Fruit fly (Drosophila melanogaster) whole organism, embryonic: ENCODE results near the gene Ir94a.

Experiments
- Atf-2 ChIP-seq: fragments of 200-800 bp; sonication (Bioruptor generic); optimal IDR thresholded peaks from 2 replicates; lab custom pipeline; 2016; ENCODE audit warnings: missing biosample characterization, missing genetic modification characterization
- Atf6 ChIP-seq: fragments of 200-800 bp; sonication (Bioruptor generic); IDR thresholded peaks from 2 replicates; pipeline ENCODE4 v1.3.6; 2022; ENCODE audit warnings: missing biosample characterization, missing genetic modification characterization
- BEAF-32 ChIP-seq: fragments of 200-800 bp; sonication (Bioruptor generic); optimal IDR thresholded peaks from 3 replicates; lab custom pipeline; 2017; ENCODE audit warnings: missing biosample characterization, missing genetic modification characterization, mild to moderate bottlenecking, moderate library complexity, missing genetic modification reagents
- CG11695 ChIP-seq: fragments of 200-800 bp; sonication (Bioruptor generic); IDR thresholded peaks from 3 replicates; pipeline ENCODE4 v1.3.6; 2022; ENCODE audit warnings: missing biosample characterization, missing genetic modification characterization
- CG12744 ChIP-seq: fragments of 200-800 bp; sonication (Bioruptor generic); optimal IDR thresholded peaks from 2 replicates; lab custom pipeline; 2016; ENCODE audit warnings: missing biosample characterization, missing genetic modification characterization
- CG12942 ChIP-seq: fragments of 200-800 bp; sonication (Bioruptor generic); optimal IDR thresholded peaks from 3 replicates; lab custom pipeline; 2016; ENCODE audit warnings: missing biosample characterization, missing genetic modification characterization
- CG17359 ChIP-seq: fragments of 200-800 bp; sonication (Bioruptor generic); optimal IDR thresholded peaks from 3 replicates; lab custom pipeline; 2018; ENCODE audit warnings: missing biosample characterization, mild to moderate bottlenecking, missing genetic modification characterization, moderate library complexity
- CG2120 ChIP-seq: fragments of 200-800 bp; sonication (Bioruptor generic); optimal IDR thresholded peaks from 3 replicates; lab custom pipeline; 2016; ENCODE audit warnings: missing biosample characterization, missing genetic modification characterization
- CG31365 ChIP-seq: fragments of 200-800 bp; sonication (Bioruptor generic); optimal IDR thresholded peaks from 2 replicates; lab custom pipeline; 2018; ENCODE audit warnings: missing biosample characterization, mild to moderate bottlenecking, missing genetic modification characterization
- CG4360 ChIP-seq: fragments of 200-800 bp; sonication (Bioruptor generic); IDR thresholded peaks from 2 replicates; pipeline ENCODE4 v1.3.6; 2022; ENCODE audit warnings: missing biosample characterization, missing genetic modification characterization
- CG4707 ChIP-seq: fragments of 200-800 bp; sonication (Bioruptor generic); optimal IDR thresholded peaks from 2 replicates; lab custom pipeline; 2018; ENCODE audit warnings: missing biosample characterization, mild to moderate bottlenecking, missing genetic modification characterization, moderate library complexity
- CG6765 ChIP-seq: fragments of 200-800 bp; sonication (Bioruptor generic); optimal IDR thresholded peaks from 3 replicates; lab custom pipeline; 2017; ENCODE audit warnings: missing biosample characterization, mild to moderate bottlenecking, missing genetic modification characterization
- CG6854 ChIP-seq: fragments of 200-800 bp; sonication (Bioruptor generic); optimal IDR thresholded peaks from 3 replicates; lab custom pipeline; 2017; ENCODE audit warnings: missing biosample characterization, mild to moderate bottlenecking, missing genetic modification characterization
- CG8478 ChIP-seq: fragments of >200 bp; optimal IDR thresholded peaks from 2 replicates; lab custom pipeline; 2018
- Deaf1 ChIP-seq: fragments of 200-800 bp; optimal IDR thresholded peaks from 3 replicates; lab custom pipeline; 2019; ENCODE audit warnings: missing biosample characterization, mild to moderate bottlenecking, missing genetic modification characterization, moderate library complexity
- Dp ChIP-seq: fragments of 200-800 bp; sonication (Bioruptor generic); optimal IDR thresholded peaks from 2 replicates; lab custom pipeline; 2018; ENCODE audit warnings: missing biosample characterization, mild to moderate bottlenecking, missing genetic modification characterization, moderate library complexity
- GATAe ChIP-seq: fragments of 200-800 bp; sonication (Bioruptor generic); conservative IDR thresholded peaks from 2 replicates; pipeline ENCODE4 v1.3.6; 2022; ENCODE audit warnings: missing biosample characterization, missing genetic modification characterization
- H15 ChIP-seq: fragments of 200-800 bp; sonication (Bioruptor generic); IDR thresholded peaks from 3 replicates; pipeline ENCODE4 v1.3.6; 2022; ENCODE audit warnings: missing biosample characterization, missing genetic modification characterization
- H2.0 ChIP-seq: fragments of 200-800 bp; sonication (Bioruptor generic); IDR thresholded peaks from 2 replicates; pipeline ENCODE4 v1.3.6; 2022; ENCODE audit warnings: missing biosample characterization, missing genetic modification characterization
- HLH54F ChIP-seq: fragments of 200-800 bp; sonication (Bioruptor generic); optimal IDR thresholded peaks from 3 replicates; lab custom pipeline; 2016; ENCODE audit warnings: missing biosample characterization, missing genetic modification characterization
- Hr3 ChIP-seq: fragments of 200-800 bp; sonication (Bioruptor generic); optimal IDR thresholded peaks from 3 replicates; lab custom pipeline; 2016; ENCODE audit warnings: missing biosample characterization, missing genetic modification characterization
- Lpt ChIP-seq: fragments of >200 bp; optimal IDR thresholded peaks from 2 replicates; lab custom pipeline; 2018; ENCODE audit warnings: missing biosample characterization, missing genetic modification characterization
- NK7.1 ChIP-seq: fragments of 200-800 bp; sonication (Bioruptor generic); optimal IDR thresholded peaks from 3 replicates; lab custom pipeline; 2016; ENCODE audit warnings: missing biosample characterization, missing genetic modification characterization
- Rfx ChIP-seq: fragments of 200-800 bp; sonication (Bioruptor generic); IDR thresholded peaks from 2 replicates; pipeline ENCODE4 v1.3.6; 2022; ENCODE audit warnings: missing biosample characterization, missing genetic modification characterization
- Sox100B ChIP-seq: fragments of 200-800 bp; sonication (Bioruptor generic); optimal IDR thresholded peaks from 3 replicates; lab custom pipeline; 2018; ENCODE audit warnings: missing biosample characterization, mild to moderate bottlenecking, missing genetic modification characterization
- Stat92E ChIP-seq, 3 experiments: fragments of >200 bp in 2 of 3; fragments of 200-800 bp in 1 of 3; sonication (Bioruptor generic) in 1 of 3; optimal IDR thresholded peaks; 2 replicates each; lab custom pipeline; 2017 to 2019; ENCODE audit warnings: missing biosample characterization in 3 of 3, missing genetic modification characterization in 3 of 3, mild to moderate bottlenecking in 1 of 3, moderate library complexity in 1 of 3
- YL-1 ChIP-seq: fragments of 200-800 bp; sonication (Bioruptor generic); optimal IDR thresholded peaks from 3 replicates; lab custom pipeline; 2017; ENCODE audit warnings: missing biosample characterization, mild to moderate bottlenecking, missing genetic modification characterization
- danr ChIP-seq: fragments of 200-800 bp; sonication (Bioruptor generic); IDR thresholded peaks from 2 replicates; pipeline ENCODE4 v1.3.6; 2022; ENCODE audit warnings: missing biosample characterization, missing genetic modification characterization
- en ChIP-seq: fragments of 200-800 bp; sonication (Bioruptor generic); optimal IDR thresholded peaks from 2 replicates; lab custom pipeline; 2016; ENCODE audit warnings: missing biosample characterization, missing genetic modification characterization
- ewg ChIP-seq: fragments of 200-800 bp; sonication (Bioruptor generic); optimal IDR thresholded peaks from 3 replicates; lab custom pipeline; 2017; ENCODE audit warnings: mild to moderate bottlenecking, missing biosample characterization, missing genetic modification reagents, missing genetic modification characterization
- exex ChIP-seq: fragments of 200-800 bp; sonication (Bioruptor generic); optimal IDR thresholded peaks from 4 replicates; lab custom pipeline; 2018; ENCODE audit warnings: missing biosample characterization, mild to moderate bottlenecking, missing genetic modification characterization, moderate library complexity
- gcm ChIP-seq: fragments of 200-800 bp; sonication (Bioruptor generic); optimal IDR thresholded peaks from 2 replicates; lab custom pipeline; 2019; ENCODE audit warnings: missing biosample characterization, mild to moderate bottlenecking, missing genetic modification characterization, moderate library complexity
- ham ChIP-seq: fragments of 200-800 bp; sonication (Bioruptor generic); IDR thresholded peaks from 2 replicates; pipeline ENCODE4 v1.3.6; 2022; ENCODE audit warnings: missing biosample characterization, missing genetic modification characterization
- hbn ChIP-seq: fragments of 200-800 bp; sonication (Bioruptor generic); IDR thresholded peaks from 2 replicates; pipeline ENCODE4 v1.3.6; 2022; ENCODE audit warnings: missing biosample characterization, missing genetic modification characterization; ENCODE audit not compliant: partially characterized antibody
- hkb ChIP-seq, 2 experiments: fragments of 200-800 bp in 1 of 2; fragments of >200 bp in 1 of 2; sonication (Bioruptor generic) in 1 of 2; IDR thresholded peaks in 1 of 2; optimal IDR thresholded peaks in 1 of 2; 2 replicates each; pipeline versions ENCODE4 v1.3.6 to Lab custom; 2017 to 2022; ENCODE audit warnings: missing biosample characterization in 1 of 2, missing genetic modification characterization in 1 of 2
- jing ChIP-seq: fragments of 200-800 bp; sonication (Bioruptor generic); optimal IDR thresholded peaks from 2 replicates; lab custom pipeline; 2018; ENCODE audit warnings: missing biosample characterization, mild to moderate bottlenecking, missing genetic modification characterization
- ken ChIP-seq: fragments of 200-800 bp; sonication (Bioruptor generic); IDR thresholded peaks from 3 replicates; pipeline ENCODE4 v1.3.6; 2022; ENCODE audit warnings: missing biosample characterization, missing genetic modification characterization
- kni ChIP-seq: fragments of 200-800 bp; sonication (Bioruptor generic); optimal IDR thresholded peaks from 3 replicates; lab custom pipeline; 2017; ENCODE audit warnings: mild to moderate bottlenecking, missing biosample characterization, missing genetic modification reagents, missing genetic modification characterization
- lov ChIP-seq, 2 experiments: fragments of 200-800 bp in 1 of 2; fragments of >200 bp in 1 of 2; sonication (Bioruptor generic) in 1 of 2; IDR thresholded peaks in 1 of 2; optimal IDR thresholded peaks in 1 of 2; 2 replicates in 1 of 2; 3 replicates in 1 of 2; pipeline versions ENCODE4 v1.3.6 to Lab custom; 2017 to 2022; ENCODE audit warnings: missing biosample characterization in 1 of 2, missing genetic modification characterization in 1 of 2
- maf-S ChIP-seq: fragments of 200-800 bp; sonication (Bioruptor generic); optimal IDR thresholded peaks from 2 replicates; lab custom pipeline; 2016; ENCODE audit warnings: missing biosample characterization, missing genetic modification characterization
- nmo ChIP-seq: fragments of 200-800 bp; sonication (Bioruptor generic); optimal IDR thresholded peaks from 2 replicates; lab custom pipeline; 2018; ENCODE audit warnings: missing biosample characterization, mild to moderate bottlenecking, missing genetic modification characterization, moderate library complexity
- phol ChIP-seq: fragments of 200-800 bp; sonication (Bioruptor generic); optimal IDR thresholded peaks from 3 replicates; lab custom pipeline; 2018; ENCODE audit warnings: missing biosample characterization, mild to moderate bottlenecking, missing genetic modification characterization, moderate library complexity
- sisA ChIP-seq: fragments of 200-800 bp; sonication (Bioruptor generic); IDR thresholded peaks from 2 replicates; pipeline ENCODE4 v1.3.6; 2022; ENCODE audit warnings: missing biosample characterization, missing genetic modification characterization
- slbo ChIP-seq: fragments of 200-800 bp; sonication (Bioruptor generic); IDR thresholded peaks from 2 replicates; pipeline ENCODE4 v1.3.6; 2022; ENCODE audit warnings: missing biosample characterization, missing genetic modification characterization
- tin ChIP-seq: fragments of 200-800 bp; sonication (Bioruptor generic); optimal IDR thresholded peaks from 3 replicates; lab custom pipeline; 2016; ENCODE audit warnings: missing biosample characterization, missing genetic modification characterization
- toy ChIP-seq: fragments of 200-800 bp; sonication (Bioruptor generic); IDR thresholded peaks from 2 replicates; pipeline ENCODE4 v1.3.6; 2022; ENCODE audit warnings: missing biosample characterization, missing genetic modification characterization
- tx ChIP-seq: fragments of 200-800 bp; sonication (Bioruptor generic); optimal IDR thresholded peaks from 2 replicates; lab custom pipeline; 2016; ENCODE audit warnings: missing biosample characterization, missing genetic modification characterization
- wek ChIP-seq: fragments of 200-800 bp; sonication (Bioruptor generic); optimal IDR thresholded peaks from 3 replicates; lab custom pipeline; 2018; ENCODE audit warnings: missing biosample characterization, mild to moderate bottlenecking, missing genetic modification characterization, moderate library complexity
- zen ChIP-seq: fragments of 200-800 bp; sonication (Bioruptor generic); optimal IDR thresholded peaks from 3 replicates; lab custom pipeline; 2018; ENCODE audit warnings: missing biosample characterization, mild to moderate bottlenecking, missing genetic modification characterization, moderate library complexity

Ir94a gene

DNA sequence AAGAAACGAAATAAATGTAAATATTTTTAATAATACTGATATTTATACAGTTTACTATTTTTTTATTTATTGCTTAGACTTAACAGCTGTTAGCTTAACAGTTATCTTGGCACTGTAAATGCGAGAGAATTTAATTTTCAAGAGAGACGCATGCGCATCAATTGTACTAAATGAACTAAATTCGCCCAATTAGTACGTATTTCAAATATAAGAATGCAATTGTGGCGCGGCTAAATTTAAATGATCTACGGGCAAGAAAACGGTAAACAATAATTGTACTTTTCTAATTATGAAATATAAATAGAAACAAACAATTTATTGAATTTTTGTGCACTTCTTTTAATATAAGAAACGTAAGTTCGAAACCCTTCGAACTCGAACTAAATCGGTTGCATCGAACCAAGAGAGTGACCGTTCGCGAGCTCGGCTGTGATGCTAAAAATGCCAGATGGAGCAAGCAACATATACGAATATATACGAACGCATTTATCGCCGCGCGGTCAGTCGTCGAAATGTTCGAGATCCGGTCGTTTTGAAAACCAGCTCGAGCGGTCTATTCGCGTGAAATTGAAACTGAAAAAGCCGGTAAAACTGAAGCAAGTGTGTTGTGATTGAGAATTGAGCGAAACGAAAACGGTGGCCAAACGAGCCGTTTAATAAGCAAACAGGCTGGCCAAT is 20.2 kb downstream of the Ir94a start, which contains the start of gene SKIP (continued):
- no peak for TF ChIP-seq ken
- TF ChIP-seq zen, result peak; percentile 19
- no peak for TF ChIP-seq YL-1 (GFP tag; lab: Kevin White, UChicago)
- TF ChIP-seq CG6854 (GFP tag; lab: Kevin White, UChicago), result no peak
- no peak for TF ChIP-seq exex (tag; lab: Kevin White, UChicago)
- no peak for TF ChIP-seq Lpt (GFP tag; lab: Kevin White, UChicago)
- no peak for TF ChIP-seq H15 (GFP tag; lab: Robert Waterston, UW)
- no peak for TF ChIP-seq CG12744 (GFP tag; lab: Kevin White, UChicago)
- TF ChIP-seq toy (GFP tag; lab: Robert Waterston, UW), result no peak
- TF ChIP-seq Deaf1, result peak; percentile 94
- no peak for TF ChIP-seq tin (GFP tag; lab: Kevin White, UChicago)
- no peak for TF ChIP-seq Atf-2 (GFP tag; lab: Kevin White, UChicago)
- TF ChIP-seq CG4360 (GFP tag; lab: Robert Waterston, UW), result peak; percentile 65; the same call in 1 of the 2 replicates
- peak; percentile 9 for TF ChIP-seq gcm (GFP tag; lab: Kevin White, UChicago)
- TF ChIP-seq Rfx, result peak; percentile 61; the same call in 1 of the 2 replicates
- TF ChIP-seq H2.0 (GFP tag; lab: Robert Waterston, UW), result no peak
- TF ChIP-seq hbn (GFP tag; lab: Robert Waterston, UW), result no peak
- peak; percentile 36 for TF ChIP-seq nmo (GFP tag; lab: Kevin White, UChicago)
- peak in 1 of 3 experiments; percentile 61 for TF ChIP-seq Stat92E (GFP tag; optimal IDR thresholded peaks at IDR 0.05; lab: Kevin White, UChicago)
- no peak for TF ChIP-seq CG2120 (GFP tag; lab: Kevin White, UChicago)
- no peak for TF ChIP-seq Sox100B (GFP tag; lab: Kevin White, UChicago)
- TF ChIP-seq CG6765 (GFP tag; lab: Kevin White, UChicago), result no peak
- no peak for TF ChIP-seq GATAe (GFP tag; lab: Robert Waterston, UW)
- peak; percentile 51 for TF ChIP-seq Dp (GFP tag; lab: Kevin White, UChicago)
- TF ChIP-seq ham, result no peak
- no peak for TF ChIP-seq Hr3 (GFP tag; lab: Kevin White, UChicago)
- TF ChIP-seq CG8478 (lab: Kevin White, UChicago), result no peak
- no peak for TF ChIP-seq wek (GFP tag; lab: Kevin White, UChicago)
- 0 out of 2 replicates have a peak, but pooled peaks have one; percentile 32 for TF ChIP-seq slbo (GFP tag; lab: Robert Waterston, UW)
- no peak for TF ChIP-seq CG11695
- TF ChIP-seq maf-S (GFP tag; lab: Kevin White, UChicago), result peak; percentile 16
- no peak for TF ChIP-seq en
- TF ChIP-seq tx (GFP tag; lab: Kevin White, UChicago), result no peak
- TF ChIP-seq lov (optimal IDR thresholded peaks at IDR 0.05; lab: Kevin White, UChicago), result no peak
- no peak for TF ChIP-seq lov (GFP tag; IDR thresholded peaks at IDR 0.05; lab: Robert Waterston, UW)
- TF ChIP-seq CG4707 (GFP tag; lab: Kevin White, UChicago), result no peak
- TF ChIP-seq CG31365 (tag; lab: Kevin White, UChicago), result no peak
- no peak for TF ChIP-seq danr (GFP tag; lab: Robert Waterston, UW)
- no peak for TF ChIP-seq jing (GFP tag; lab: Kevin White, UChicago)
- no peak for TF ChIP-seq hkb (optimal IDR thresholded peaks at IDR 0.05; lab: Kevin White, UChicago)
- peak; percentile 41; the same call in 1 of the 2 replicates for TF ChIP-seq hkb (GFP tag; IDR thresholded peaks at IDR 0.05; lab: Robert Waterston, UW)
- TF ChIP-seq kni (GFP tag; lab: Kevin White, UChicago), result peak; percentile 49
- peak; percentile 71 for TF ChIP-seq ewg (GFP tag; lab: Kevin White, UChicago)
- TF ChIP-seq HLH54F (GFP tag; lab: Kevin White, UChicago), result peak; percentile 13
- no peak for TF ChIP-seq sisA (GFP tag; lab: Robert Waterston, UW)
- peak; percentile 9 for TF ChIP-seq BEAF-32 (GFP tag; lab: Kevin White, UChicago)
- TF ChIP-seq NK7.1 (GFP tag; lab: Kevin White, UChicago), result no peak
- TF ChIP-seq Atf6, result no peak
- no peak for TF ChIP-seq CG12942 (GFP tag; lab: Kevin White, UChicago)
- TF ChIP-seq CG17359 (tag; lab: Kevin White, UChicago), result peak; percentile 30
- TF ChIP-seq phol (tag; lab: Kevin White, UChicago), result no peak
